Worm (Caenorhabditis elegans): ENCODE results near the gene T22B7.22.

Gene T22B7.22

ce11 chrX:5670829-5671228, 11.1 kb downstream of the T22B7.22 start:
- TF ChIP-seq F10E7.11 (tag; optimal IDR thresholded peaks at IDR 0.05): no peak
- no peak for TF ChIP-seq snpc-3.4 (tag; optimal IDR thresholded peaks at IDR 0.05)
- 0 out of 2 replicates have a peak, but pooled peaks have one; percentile 27 for TF ChIP-seq cebp-1 (GFP tag; IDR thresholded peaks at IDR 0.05)
- TF ChIP-seq cebp-1 (tag; optimal IDR thresholded peaks at IDR 0.05): no peak
- TF ChIP-seq nhr-80 (tag; optimal IDR thresholded peaks at IDR 0.05): peak; percentile 69

DNA sequence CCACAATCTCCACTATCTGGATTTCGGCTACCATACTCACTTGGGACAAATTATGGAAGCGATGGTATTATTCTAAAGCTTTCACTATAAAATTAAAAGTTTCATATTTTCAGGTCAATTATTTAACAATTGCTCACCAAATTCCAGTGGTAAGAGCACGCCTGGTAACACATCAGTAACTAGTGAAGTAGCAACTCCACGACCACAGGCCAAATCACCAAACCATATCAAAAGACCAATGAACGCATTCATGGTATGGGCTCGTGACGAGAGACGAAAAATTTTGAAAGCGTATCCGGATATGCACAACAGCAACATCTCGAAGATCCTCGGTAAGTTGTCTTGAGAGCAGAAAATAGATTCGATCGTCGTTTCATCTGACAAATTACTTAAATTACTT, 12.8 kb downstream of the T22B7.22 start:
- TF ChIP-seq lin-40 (tag; optimal IDR thresholded peaks at IDR 0.05) (no peak), ztf-26 (tag; optimal IDR thresholded peaks at IDR 0.05) (no peak), zfh-2 (GFP tag; conservative IDR thresholded peaks at IDR 0.05) (no peak), ztf-22 (GFP tag; optimal IDR thresholded peaks at IDR 0.05) (no peak), attf-3 (GFP tag; conservative IDR thresholded peaks at IDR 0.05) (no peak), dox-1 (GFP tag; IDR thresholded peaks at IDR 0.05) (no peak), ztf-6 (GFP tag; IDR thresholded peaks at IDR 0.05) (no peak), ets-4 (GFP tag; optimal IDR thresholded peaks at IDR 0.05) (no peak)

- no peak for TF ChIP-seq F23B12.7 (tag; optimal IDR thresholded peaks at IDR 0.05; ENCODE audit: insufficient read depth)
- no peak for TF ChIP-seq egrh-3 (GFP tag; IDR thresholded peaks at IDR 0.05)
- no peak for TF ChIP-seq K12H6.12 (tag; optimal IDR thresholded peaks at IDR 0.05)
- no peak for TF ChIP-seq bed-1 (GFP tag; IDR thresholded peaks at IDR 0.05)
- no peak for TF ChIP-seq sea-2 (GFP tag; IDR thresholded peaks at IDR 0.05)
These were observed 20.4 kb downstream of the T22B7.22 start, which contains the start of gene set-19 for ce11 chrX:5680125-5680524. TSS of gene set-19 (minus strand) at chrX:5680225.

DNA sequence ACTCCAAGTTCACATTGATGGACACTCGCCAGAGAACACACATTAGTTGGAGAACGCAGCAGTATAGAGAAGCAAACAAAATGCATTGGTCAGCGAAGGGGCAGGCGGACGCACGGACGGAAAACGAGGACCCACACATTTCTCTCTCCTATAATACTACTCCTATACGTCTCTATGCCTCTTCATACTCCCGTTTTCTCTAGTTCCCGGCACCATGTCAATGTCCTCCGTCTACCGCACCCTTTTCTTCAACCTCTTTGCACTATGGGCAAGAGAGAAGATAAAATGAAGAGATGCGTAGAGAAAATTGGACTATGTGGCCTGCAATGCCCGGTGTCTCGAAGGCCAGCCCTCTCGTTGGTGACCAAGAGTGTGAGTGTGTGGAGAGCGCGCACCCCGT, 26.3 kb downstream of the T22B7.22 start, which contains the start of gene set-20:
set-20 (minus strand) TSS at position 94 of the 400 bp plus-strand sequence.
- TF ChIP-seq tbx-9 (tag; optimal IDR thresholded peaks at IDR 0.05; ENCODE audit: borderline replicate concordance): no peak
- TF ChIP-seq Y67H2A.10 (GFP tag; conservative IDR thresholded peaks at IDR 0.05): no peak
- no peak for TF ChIP-seq unc-62 (GFP tag; optimal IDR thresholded peaks at IDR 0.05)
- TF ChIP-seq ceh-27 (GFP tag; optimal IDR thresholded peaks at IDR 0.05): peak; percentile 23
- TF ChIP-seq F23B12.7 (tag; optimal IDR thresholded peaks at IDR 0.05; ENCODE audit: insufficient read depth): peak; percentile 26
- TF ChIP-seq B0035.1 (tag; optimal IDR thresholded peaks at IDR 0.05): no peak
- TF ChIP-seq sdz-38 (tag; optimal IDR thresholded peaks at IDR 0.05): no peak
- no peak for TF ChIP-seq zim-3 (tag; optimal IDR thresholded peaks at IDR 0.05)
- TF ChIP-seq dox-1 (GFP tag; IDR thresholded peaks at IDR 0.05): peak; percentile 70
- TF ChIP-seq ztf-22 (GFP tag; optimal IDR thresholded peaks at IDR 0.05): no peak
- TF ChIP-seq atf-7 (tag; optimal IDR thresholded peaks at IDR 0.05): no peak
- peak; percentile 65 for TF ChIP-seq zfh-2 (GFP tag; conservative IDR thresholded peaks at IDR 0.05)
- 0 out of 2 replicates have a peak, but pooled peaks have one; percentile 48 for TF ChIP-seq hmg-1.2 (GFP tag; IDR thresholded peaks at IDR 0.05)
- TF ChIP-seq die-1 (tag; optimal IDR thresholded peaks at IDR 0.05): peak; percentile 1
- no peak for TF ChIP-seq egl-44 (GFP tag; IDR thresholded peaks at IDR 0.05)
- peak; percentile 44 for TF ChIP-seq nhr-80 (tag; optimal IDR thresholded peaks at IDR 0.05)
- TF ChIP-seq hrde-1 (tag; optimal IDR thresholded peaks at IDR 0.05; ENCODE audit: borderline replicate concordance): no peak

DNA sequence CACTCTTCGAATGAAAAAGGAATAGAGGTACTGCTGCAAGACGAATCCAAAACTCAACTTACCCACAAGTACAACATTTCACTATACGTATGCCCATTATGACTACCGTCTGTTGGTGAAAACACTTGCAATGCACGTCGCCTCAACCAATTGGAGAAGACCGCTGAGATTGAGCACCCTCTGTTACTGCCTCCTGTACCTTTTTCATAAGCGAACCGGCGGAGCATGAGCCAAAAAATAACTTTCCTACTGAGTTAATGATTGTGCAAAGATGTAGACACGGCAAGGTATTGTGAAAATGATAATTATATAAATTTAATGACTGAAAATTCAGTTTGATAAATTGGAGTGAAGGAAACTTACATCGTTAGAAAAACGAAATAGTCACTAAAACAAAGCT, 29.3 kb downstream of the T22B7.22 start:
- TF ChIP-seq K12H6.12 (tag; optimal IDR thresholded peaks at IDR 0.05) (no peak), F22D6.2 (tag; optimal IDR thresholded peaks at IDR 0.05) (no peak), hsf-1 (GFP tag; IDR thresholded peaks at IDR 0.05) (no peak), F37B4.10 (GFP tag; IDR thresholded peaks at IDR 0.05) (no peak), lin-26 (GFP tag; IDR thresholded peaks at IDR 0.05) (no peak), ztf-28 (GFP tag; IDR thresholded peaks at IDR 0.05) (no peak), hlh-26 (GFP tag; conservative IDR thresholded peaks at IDR 0.05) (no peak)
